Fruit fly (Drosophila melanogaster): ENCODE measurements around the gene PolrMT.
A peak's percentile ranks its signal among the peaks of the same experiment; 100 is the strongest.

PolrMT gene

dm6 chr2L:1070941-1071340 is 37.2 kb downstream of the PolrMT start (continued):
- TF ChIP-seq Bdp1 (GFP tag; optimal IDR thresholded peaks at IDR 0.05) (no peak), CG12769 (tag; optimal IDR thresholded peaks at IDR 0.05) (peak; percentile 42), lab (GFP tag; optimal IDR thresholded peaks at IDR 0.05) (peak; percentile 38), CG13424 (tag; optimal IDR thresholded peaks at IDR 0.05) (peak; percentile 13), esg (GFP tag; conservative IDR thresholded peaks at IDR 0.05) (no peak), H15 (GFP tag; IDR thresholded peaks at IDR 0.05) (no peak), CG10147 (GFP tag; optimal IDR thresholded peaks at IDR 0.05) (no peak), rib (GFP tag; IDR thresholded peaks at IDR 0.05) (0 out of 2 replicates have a peak, but pooled peaks have one; percentile 30), CG15514 (GFP tag; optimal IDR thresholded peaks at IDR 0.05) (no peak), ase (GFP tag; IDR thresholded peaks at IDR 0.05) (0 out of 3 replicates have a peak, but pooled peaks have one; percentile 37), Ptx1 (GFP tag; IDR thresholded peaks at IDR 0.05) (peak; percentile 35; the same call in 1 of the 2 replicates), Hr51 (GFP tag; optimal IDR thresholded peaks at IDR 0.05) (no peak), CG3065 (GFP tag; optimal IDR thresholded peaks at IDR 0.05) (no peak), oc (tag; optimal IDR thresholded peaks at IDR 0.05) (no peak), PHDP (tag; optimal IDR thresholded peaks at IDR 0.05) (peak; percentile 11), CrebB (tag; optimal IDR thresholded peaks at IDR 0.05) (no peak), CG1792 (GFP tag; optimal IDR thresholded peaks at IDR 0.05) (no peak), CG10431 (GFP tag; optimal IDR thresholded peaks at IDR 0.05) (no peak), CG12155 (GFP tag; optimal IDR thresholded peaks at IDR 0.05) (peak; percentile 26), Xrp1 (GFP tag; IDR thresholded peaks at IDR 0.05) (peak; percentile 53), dmrt99B (tag; optimal IDR thresholded peaks at IDR 0.05) (peak; percentile 20), Mad (GFP tag; optimal IDR thresholded peaks at IDR 0.05) (no peak), ara (GFP tag; IDR thresholded peaks at IDR 0.05) (no peak; the same call in 1 of the 2 replicates), CG9215 (GFP tag; IDR thresholded peaks at IDR 0.05) (no peak; the same call in 1 of the 2 replicates), pan (optimal IDR thresholded peaks at IDR 0.05) (no peak), pan (GFP tag; optimal IDR thresholded peaks at IDR 0.05 in 1 of 2, IDR thresholded peaks at IDR 0.05 in 1 of 2) (peak in 1 of 2 experiments; percentile 49), yki (optimal IDR thresholded peaks at IDR 0.05) (no peak), h (optimal IDR thresholded peaks at IDR 0.05) (no peak), twi (tag; optimal IDR thresholded peaks at IDR 0.05) (no peak), sna (GFP tag; IDR thresholded peaks at IDR 0.05; ENCODE audit: partially characterized antibody) (no peak), Aef1 (GFP tag; IDR thresholded peaks at IDR 0.05) (0 out of 3 replicates have a peak, but pooled peaks have one; percentile 24), ttk (GFP tag; IDR thresholded peaks at IDR 0.05) (peak; percentile 37; the same call in 1 of the 2 replicates), scrt (GFP tag; optimal IDR thresholded peaks at IDR 0.05) (no peak), CG17186 (GFP tag; optimal IDR thresholded peaks at IDR 0.05) (no peak), CG1647 (GFP tag; optimal IDR thresholded peaks at IDR 0.05) (no peak), caup (GFP tag; optimal IDR thresholded peaks at IDR 0.05; ENCODE audit: severe bottlenecking) (peak; percentile 7), CG9817 (tag; optimal IDR thresholded peaks at IDR 0.05) (no peak), CG13296 (GFP tag; optimal IDR thresholded peaks at IDR 0.05) (no peak), aop (GFP tag; IDR thresholded peaks at IDR 0.05) (no peak), BEAF-32 (GFP tag; optimal IDR thresholded peaks at IDR 0.05) (no peak), CG6175 (GFP tag; IDR thresholded peaks at IDR 0.05) (no peak), CG11560 (tag; IDR thresholded peaks at IDR 0.05) (no peak), Fer3 (tag; optimal IDR thresholded peaks at IDR 0.05) (no peak), sob (GFP tag; IDR thresholded peaks at IDR 0.05) (no peak; the same call in 1 of the 2 replicates), CG17359 (tag; optimal IDR thresholded peaks at IDR 0.05) (no peak), CG10321 (GFP tag; IDR thresholded peaks at IDR 0.05) (no peak), Trl (optimal IDR thresholded peaks at IDR 0.05) (no peak), Trl (GFP tag; optimal IDR thresholded peaks at IDR 0.05) (peak; percentile 6), dan (GFP tag; IDR thresholded peaks at IDR 0.05) (no peak), CG7372 (GFP tag; IDR thresholded peaks at IDR 0.05) (peak; percentile 32; the same call in 1 of the 2 replicates), Dref (GFP tag; IDR thresholded peaks at IDR 0.05) (no peak), CG6791 (GFP tag; IDR thresholded peaks at IDR 0.05; ENCODE audit: partially characterized antibody) (no peak)
